Worm (Caenorhabditis elegans): ENCODE data around the gene exos-4.1.

DNA sequence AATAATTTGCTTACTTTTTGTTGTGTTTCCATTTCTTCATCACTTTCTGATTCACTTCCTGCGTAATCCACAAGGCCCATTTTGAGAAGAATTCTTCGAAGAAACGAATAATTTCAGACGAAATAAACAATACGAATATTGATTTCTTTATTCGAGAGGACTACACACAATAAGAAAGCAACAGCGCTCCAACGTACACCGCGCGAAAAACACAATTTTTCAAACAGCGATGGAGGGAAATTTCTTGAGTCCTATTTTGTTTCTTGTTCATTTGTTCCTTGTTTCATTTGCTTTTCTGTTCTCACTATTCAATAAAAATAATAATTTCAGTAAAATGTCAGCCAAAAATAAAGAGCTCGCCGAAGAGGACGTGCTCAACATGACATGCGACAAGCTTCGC is 5.1 kb upstream of the exos-4.1 start, which contains the start of the genes prcc-1 and C39E9.12:
- TF ChIP-seq skn-1 (tag; optimal IDR thresholded peaks at IDR 0.05), result no peak
- TF ChIP-seq unc-39 (tag; optimal IDR thresholded peaks at IDR 0.05), result no peak
- no peak for TF ChIP-seq nhr-25 (tag; optimal IDR thresholded peaks at IDR 0.05)
- no peak for TF ChIP-seq mab-5 (tag; optimal IDR thresholded peaks at IDR 0.05)
- TF ChIP-seq peb-1 (tag; optimal IDR thresholded peaks at IDR 0.05), result no peak
